Fruit fly (Drosophila melanogaster) whole organism, embryonic: ENCODE results near the gene Swip-1.
A peak's percentile ranks its signal among the peaks of the same experiment; 100 is the strongest.

Experiments
- Antp ChIP-seq: fragments of 200-800 bp; sonication (Bioruptor generic); optimal IDR thresholded peaks from 3 replicates; lab custom pipeline; 2016; ENCODE audit warnings: missing biosample characterization, missing genetic modification characterization
- Bteb2 ChIP-seq: fragments of 200-800 bp; sonication (Bioruptor generic); optimal IDR thresholded peaks from 2 replicates; lab custom pipeline; 2016; ENCODE audit warnings: missing biosample characterization, missing genetic modification characterization
- CG10147 ChIP-seq: fragments of 200-800 bp; sonication (Bioruptor generic); optimal IDR thresholded peaks from 2 replicates; lab custom pipeline; 2019; ENCODE audit warnings: missing biosample characterization, mild to moderate bottlenecking, missing genetic modification characterization, moderate library complexity
- CG10274 ChIP-seq: fragments of 200-800 bp; sonication (Bioruptor generic); optimal IDR thresholded peaks from 3 replicates; lab custom pipeline; 2017; ENCODE audit warnings: missing biosample characterization, mild to moderate bottlenecking, missing genetic modification characterization
- CG10321 ChIP-seq: fragments of 200-800 bp; sonication (Bioruptor generic); IDR thresholded peaks from 2 replicates; pipeline ENCODE4 v1.3.6; 2022; ENCODE audit warnings: missing biosample characterization, missing genetic modification characterization
- CG10979 ChIP-seq: fragments of 200-800 bp; sonication (Bioruptor generic); optimal IDR thresholded peaks from 2 replicates; lab custom pipeline; 2018; ENCODE audit warnings: missing biosample characterization, mild to moderate bottlenecking, missing genetic modification characterization, moderate library complexity
- CG11456 ChIP-seq: fragments of 200-800 bp; sonication (Bioruptor generic); IDR thresholded peaks from 3 replicates; pipeline ENCODE4 v1.3.6; 2022; ENCODE audit warnings: missing biosample characterization, missing genetic modification characterization
- CG11504 ChIP-seq: fragments of 200-800 bp; sonication (Bioruptor generic); optimal IDR thresholded peaks from 3 replicates; lab custom pipeline; 2019; ENCODE audit warnings: missing biosample characterization, mild to moderate bottlenecking, missing genetic modification characterization, moderate library complexity
- CG13287 ChIP-seq: fragments of 200-800 bp; sonication (Bioruptor generic); IDR thresholded peaks from 2 replicates; pipeline ENCODE4 v1.3.6; 2022; ENCODE audit warnings: missing biosample characterization, missing genetic modification characterization; ENCODE audit not compliant: partially characterized antibody
- CG14014 ChIP-seq: fragments of 200-800 bp; sonication (Bioruptor generic); IDR thresholded peaks from 2 replicates; pipeline ENCODE4 v1.3.6; 2022; ENCODE audit warnings: missing biosample characterization, missing genetic modification characterization
- CG14965 ChIP-seq: fragments of 200-800 bp; sonication (Bioruptor generic); optimal IDR thresholded peaks from 2 replicates; lab custom pipeline; 2016; ENCODE audit warnings: missing biosample characterization, missing genetic modification characterization, borderline replicate concordance
- CG15269 ChIP-seq: fragments of 200-800 bp; sonication (Bioruptor generic); optimal IDR thresholded peaks from 2 replicates; lab custom pipeline; 2018; ENCODE audit warnings: missing biosample characterization, mild to moderate bottlenecking, missing genetic modification characterization, moderate library complexity
- CG18011 ChIP-seq: fragments of 200-800 bp; sonication (Bioruptor generic); optimal IDR thresholded peaks from 2 replicates; lab custom pipeline; 2017; ENCODE audit warnings: missing biosample characterization, missing genetic modification characterization, mild to moderate bottlenecking, moderate library complexity, missing genotype
- CG18262 ChIP-seq: fragments of 200-800 bp; optimal IDR thresholded peaks from 3 replicates; lab custom pipeline; 2019; ENCODE audit warnings: missing biosample characterization, mild to moderate bottlenecking, missing genetic modification characterization, moderate library complexity
- CG2116 ChIP-seq: fragments of 200-800 bp; sonication (Bioruptor generic); optimal IDR thresholded peaks from 3 replicates; lab custom pipeline; 2018; ENCODE audit warnings: missing biosample characterization, mild to moderate bottlenecking, missing genetic modification characterization
- CG42726 ChIP-seq: fragments of 200-800 bp; sonication (Bioruptor generic); IDR thresholded peaks from 2 replicates; pipeline ENCODE4 v1.3.6; 2022; ENCODE audit warnings: missing biosample characterization, missing genetic modification characterization; ENCODE audit not compliant: partially characterized antibody
- CG4424 ChIP-seq: fragments of 200-800 bp; sonication (Bioruptor generic); optimal IDR thresholded peaks from 3 replicates; lab custom pipeline; 2016; ENCODE audit warnings: missing biosample characterization, missing genetic modification characterization
- CG4854 ChIP-seq: fragments of 200-800 bp; sonication (Bioruptor generic); optimal IDR thresholded peaks from 2 replicates; lab custom pipeline; 2016; ENCODE audit warnings: missing biosample characterization, missing genetic modification characterization, inconsistent platforms
- CG6813 ChIP-seq: fragments of 200-800 bp; sonication (Bioruptor generic); optimal IDR thresholded peaks from 2 replicates; lab custom pipeline; 2017; ENCODE audit warnings: missing biosample characterization, missing genetic modification characterization, mild to moderate bottlenecking, moderate library complexity, missing genetic modification reagents
- CG7271 ChIP-seq: fragments of 200-800 bp; sonication (Bioruptor generic); optimal IDR thresholded peaks from 2 replicates; lab custom pipeline; 2018; ENCODE audit warnings: missing biosample characterization, mild to moderate bottlenecking, missing genetic modification characterization, moderate library complexity
- CG7556 ChIP-seq: fragments of 200-800 bp; sonication (Bioruptor generic); optimal IDR thresholded peaks from 2 replicates; lab custom pipeline; 2017; ENCODE audit warnings: missing biosample characterization, mild to moderate bottlenecking, missing genetic modification characterization
- CG8359 ChIP-seq: fragments of 200-800 bp; sonication (Bioruptor generic); optimal IDR thresholded peaks from 2 replicates; lab custom pipeline; 2017; ENCODE audit warnings: missing biosample characterization, mild to moderate bottlenecking, missing genetic modification characterization, borderline replicate concordance
- D19A ChIP-seq: fragments of 200-800 bp; optimal IDR thresholded peaks from 3 replicates; lab custom pipeline; 2019; ENCODE audit warnings: missing biosample characterization, mild to moderate bottlenecking, missing genetic modification characterization, moderate library complexity
- Dip2 ChIP-seq: fragments of 200-800 bp; sonication (Bioruptor generic); IDR thresholded peaks from 2 replicates; pipeline ENCODE4 v1.3.6; 2022; ENCODE audit warnings: missing biosample characterization, missing genetic modification characterization
- Gug ChIP-seq: fragments of 200-800 bp; sonication (Bioruptor generic); IDR thresholded peaks from 4 replicates; pipeline ENCODE4 v1.3.6; 2022; ENCODE audit warnings: missing biosample characterization, missing genetic modification characterization
- Lim3 ChIP-seq: fragments of 200-800 bp; sonication (Bioruptor generic); IDR thresholded peaks from 2 replicates; pipeline ENCODE4 v1.3.6; 2022; ENCODE audit warnings: missing biosample characterization, missing genetic modification characterization
- Oli ChIP-seq: fragments of 200-800 bp; sonication (Bioruptor generic); optimal IDR thresholded peaks from 2 replicates; lab custom pipeline; 2018; ENCODE audit warnings: missing biosample characterization, mild to moderate bottlenecking, missing genetic modification characterization, moderate library complexity
- Pdp1 ChIP-seq, 2 experiments: fragments of 200-800 bp; sonication (Bioruptor generic); optimal IDR thresholded peaks; 3 replicates each; lab custom pipeline; 2016; ENCODE audit warnings: missing biosample characterization in 2 of 2, missing genetic modification characterization in 2 of 2, mild to moderate bottlenecking in 1 of 2, moderate library complexity in 1 of 2
- Spps ChIP-seq: fragments of 200-800 bp; sonication (Bioruptor generic); optimal IDR thresholded peaks from 2 replicates; lab custom pipeline; 2018; ENCODE audit warnings: missing biosample characterization, mild to moderate bottlenecking, missing genetic modification characterization
- Sry-β ChIP-seq: fragments of 200-800 bp; sonication (Bioruptor generic); optimal IDR thresholded peaks from 2 replicates; lab custom pipeline; 2018; ENCODE audit warnings: missing biosample characterization, mild to moderate bottlenecking, missing genetic modification characterization, moderate library complexity
- Tbp ChIP-seq: fragments of >200 bp; optimal IDR thresholded peaks from 2 replicates; lab custom pipeline; 2018; ENCODE audit warnings: missing biosample characterization, missing genetic modification characterization
- bbx ChIP-seq: fragments of 200-800 bp; sonication (Bioruptor generic); IDR thresholded peaks from 2 replicates; pipeline ENCODE4 v1.3.6; 2022; ENCODE audit warnings: missing biosample characterization, missing genetic modification characterization; ENCODE audit not compliant: partially characterized antibody
- cato ChIP-seq: fragments of 200-800 bp; sonication (Bioruptor generic); optimal IDR thresholded peaks from 2 replicates; lab custom pipeline; 2016; ENCODE audit warnings: missing biosample characterization, missing genetic modification characterization, borderline replicate concordance
- caup ChIP-seq: fragments of 200-800 bp; sonication (Bioruptor generic); optimal IDR thresholded peaks from 3 replicates; lab custom pipeline; 2017; ENCODE audit warnings: missing biosample characterization, mild to moderate bottlenecking, missing genetic modification characterization, moderate library complexity; ENCODE audit not compliant: severe bottlenecking
- chif ChIP-seq, 2 experiments: fragments of 200-800 bp; sonication (Bioruptor generic); optimal IDR thresholded peaks; 3 replicates each; lab custom pipeline; 2016; ENCODE audit warnings: missing biosample characterization in 2 of 2, missing genetic modification characterization in 2 of 2
- disco-r ChIP-seq: fragments of 200-800 bp; sonication (Bioruptor generic); optimal IDR thresholded peaks from 2 replicates; lab custom pipeline; 2016; ENCODE audit warnings: missing biosample characterization, missing genetic modification characterization
- dm ChIP-seq: fragments of 200-800 bp; sonication (Bioruptor generic); optimal IDR thresholded peaks from 3 replicates; lab custom pipeline; 2016; ENCODE audit warnings: missing biosample characterization, missing genetic modification characterization
- emc ChIP-seq: fragments of 200-800 bp; sonication (Bioruptor generic); optimal IDR thresholded peaks from 2 replicates; lab custom pipeline; 2016; ENCODE audit warnings: missing biosample characterization, missing genetic modification characterization
- eyg ChIP-seq: fragments of 200-800 bp; sonication (Bioruptor generic); optimal IDR thresholded peaks from 3 replicates; lab custom pipeline; 2016; ENCODE audit warnings: missing biosample characterization, missing genetic modification characterization
- gem ChIP-seq: fragments of 200-800 bp; sonication (Bioruptor generic); optimal IDR thresholded peaks from 2 replicates; lab custom pipeline; 2019; ENCODE audit warnings: missing biosample characterization, mild to moderate bottlenecking, missing genetic modification characterization, moderate library complexity
- gsb-n ChIP-seq: fragments of 200-800 bp; sonication (Bioruptor generic); optimal IDR thresholded peaks from 3 replicates; lab custom pipeline; 2018; ENCODE audit warnings: missing biosample characterization, mild to moderate bottlenecking, missing genetic modification characterization
- p53 ChIP-seq: fragments of 200-800 bp; sonication (Bioruptor generic); optimal IDR thresholded peaks from 2 replicates; lab custom pipeline; 2016; ENCODE audit warnings: missing biosample characterization, missing genetic modification characterization
- pfk ChIP-seq: fragments of 200-800 bp; sonication (Bioruptor generic); optimal IDR thresholded peaks from 2 replicates; lab custom pipeline; 2018; ENCODE audit warnings: missing biosample characterization, mild to moderate bottlenecking, missing genetic modification characterization, moderate library complexity
- pita ChIP-seq: fragments of 200-800 bp; sonication (Bioruptor generic); optimal IDR thresholded peaks from 2 replicates; lab custom pipeline; 2017; ENCODE audit warnings: missing biosample characterization, mild to moderate bottlenecking, missing genetic modification characterization
- sisA ChIP-seq: fragments of 200-800 bp; sonication (Bioruptor generic); IDR thresholded peaks from 2 replicates; pipeline ENCODE4 v1.3.6; 2022; ENCODE audit warnings: missing biosample characterization, missing genetic modification characterization
- slp2 ChIP-seq: fragments of 200-800 bp; sonication (Bioruptor generic); optimal IDR thresholded peaks from 2 replicates; lab custom pipeline; 2016; ENCODE audit warnings: missing biosample characterization, missing genetic modification characterization
- so ChIP-seq: fragments of 200-800 bp; sonication (Bioruptor generic); IDR thresholded peaks from 3 replicates; pipeline ENCODE4 v1.3.6; 2022; ENCODE audit warnings: missing biosample characterization, missing genetic modification characterization
- tgo ChIP-seq: fragments of 200-800 bp; sonication (Bioruptor generic); IDR thresholded peaks from 3 replicates; pipeline ENCODE4 v1.3.6; 2022; ENCODE audit warnings: missing biosample characterization, missing genetic modification characterization
- trem ChIP-seq: fragments of 200-800 bp; optimal IDR thresholded peaks from 3 replicates; lab custom pipeline; 2019; ENCODE audit warnings: missing biosample characterization, mild to moderate bottlenecking, missing genetic modification characterization, moderate library complexity
- vfl ChIP-seq: fragments of 200-800 bp; sonication (Bioruptor generic); optimal IDR thresholded peaks from 2 replicates; lab custom pipeline; 2016; ENCODE audit warnings: missing biosample characterization, missing genetic modification characterization

Gene Swip-1

dm6 chr2L:18957142-18957674 lies 29.9 kb downstream of the Swip-1 start, which contains the start of gene Bhmt:
Gene Bhmt (minus strand): TSS chr2L:18957311.
- TF ChIP-seq D19A (tag; lab: Kevin White, UChicago): peak; percentile 81
- TF ChIP-seq disco-r (GFP tag; lab: Kevin White, UChicago): no peak
- TF ChIP-seq CG14965 (GFP tag; lab: Kevin White, UChicago): no peak
- TF ChIP-seq Bteb2 (GFP tag; lab: Kevin White, UChicago): no peak
- TF ChIP-seq trem (tag; lab: Kevin White, UChicago): peak; percentile 33
- no peak for TF ChIP-seq CG42726 (GFP tag; lab: Robert Waterston, UW)
- TF ChIP-seq Sry-β (GFP tag; lab: Kevin White, UChicago): no peak
- TF ChIP-seq Gug (GFP tag; lab: Robert Waterston, UW): peak; percentile 67; the same call in 2 of the 4 replicates
- TF ChIP-seq gsb-n (tag; lab: Kevin White, UChicago): no peak
- peak; percentile 75 for TF ChIP-seq CG11456 (GFP tag; lab: Robert Waterston, UW)
- no peak for TF ChIP-seq CG2116 (GFP tag; lab: Kevin White, UChicago)
- no peak for TF ChIP-seq CG4854 (GFP tag; lab: Kevin White, UChicago)
- no peak; the same call in 1 of the 2 replicates for TF ChIP-seq sisA (GFP tag; lab: Robert Waterston, UW)
- TF ChIP-seq CG7556 (GFP tag; lab: Kevin White, UChicago): peak; percentile 74
- no peak for TF ChIP-seq eyg (GFP tag; lab: Kevin White, UChicago)
- TF ChIP-seq bbx: no peak
- peak; percentile 69 for TF ChIP-seq caup (GFP tag; lab: Kevin White, UChicago)
- no peak for TF ChIP-seq Spps (tag; lab: Kevin White, UChicago)
- TF ChIP-seq Lim3 (GFP tag; lab: Robert Waterston, UW): no peak
- peak; percentile 68 for TF ChIP-seq CG18262 (tag; lab: Kevin White, UChicago)
- TF ChIP-seq pita (GFP tag; lab: Kevin White, UChicago): no peak
- no peak for TF ChIP-seq Tbp (GFP tag; lab: Kevin White, UChicago)
- TF ChIP-seq vfl (GFP tag; lab: Kevin White, UChicago): no peak
- TF ChIP-seq gem: peak; percentile 78
- no peak for TF ChIP-seq Dip2 (GFP tag; lab: Robert Waterston, UW)
- no peak for TF ChIP-seq CG7271
- TF ChIP-seq emc (GFP tag; lab: Kevin White, UChicago): no peak
- TF ChIP-seq tgo: peak; percentile 63
- TF ChIP-seq CG18011 (GFP tag; lab: Kevin White, UChicago): peak; percentile 27
- peak; percentile 60 for TF ChIP-seq CG6813 (GFP tag; lab: Kevin White, UChicago)
- no peak for TF ChIP-seq CG10321
- TF ChIP-seq CG4424 (GFP tag; lab: Kevin White, UChicago): peak; percentile 45
- TF ChIP-seq CG10147 (GFP tag; lab: Kevin White, UChicago): peak; percentile 65
- TF ChIP-seq Pdp1 (GFP tag; optimal IDR thresholded peaks at IDR 0.05; lab: Kevin White, UChicago): no peak
- TF ChIP-seq CG10274 (GFP tag; lab: Kevin White, UChicago): peak; percentile 6
- peak; percentile 87 for TF ChIP-seq CG15269
- peak; percentile 69 for TF ChIP-seq CG14014 (GFP tag; lab: Robert Waterston, UW)
- no peak for TF ChIP-seq chif (GFP tag; optimal IDR thresholded peaks at IDR 0.05; lab: Kevin White, UChicago)
- TF ChIP-seq Oli (tag; lab: Kevin White, UChicago): peak; percentile 68
- TF ChIP-seq dm: no peak
- no peak for TF ChIP-seq Antp (GFP tag; lab: Kevin White, UChicago)
- no peak for TF ChIP-seq CG8359 (GFP tag; lab: Kevin White, UChicago)
- TF ChIP-seq so (GFP tag; lab: Robert Waterston, UW): peak; percentile 39; the same call in 1 of the 3 replicates
- TF ChIP-seq p53: no peak
- TF ChIP-seq CG13287: no peak
- no peak for TF ChIP-seq pfk (GFP tag; lab: Kevin White, UChicago)
- no peak for TF ChIP-seq CG11504
- no peak for TF ChIP-seq slp2 (GFP tag; lab: Kevin White, UChicago)
- TF ChIP-seq CG10979 (tag; lab: Kevin White, UChicago): peak; percentile 41
- no peak for TF ChIP-seq cato (GFP tag; lab: Kevin White, UChicago)
